Worm (Caenorhabditis elegans): ENCODE results near the gene C54F6.18.
A peak's percentile ranks its signal among the peaks of the same experiment; 100 is the strongest.

C54F6.18 gene

DNA sequence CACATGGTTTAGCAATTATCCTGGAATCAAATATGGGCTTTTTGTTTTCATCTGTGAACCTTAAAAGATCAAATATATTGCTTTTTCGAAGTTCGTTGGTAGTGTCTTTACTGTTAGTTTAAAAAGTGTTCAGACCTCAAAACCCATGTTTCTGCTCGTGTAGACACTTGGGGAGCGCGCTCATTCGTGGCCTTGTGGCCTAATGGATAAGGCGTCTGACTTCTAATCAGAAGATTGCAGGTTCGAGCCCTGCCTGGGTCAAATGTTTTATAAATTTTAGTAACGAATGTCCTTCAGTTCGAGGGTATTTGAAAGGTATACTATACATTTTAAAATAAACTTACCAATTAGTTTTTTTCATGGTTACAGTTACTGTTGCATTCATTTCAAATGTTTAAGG, 19.6 kb upstream of the C54F6.18 start (continued):
- TF ChIP-seq zip-4 (GFP tag; optimal IDR thresholded peaks at IDR 0.05) (no peak), nhr-19 (GFP tag; conservative IDR thresholded peaks at IDR 0.05) (peak; percentile 47; the same call in 1 of the 2 replicates), rnt-1 (tag; optimal IDR thresholded peaks at IDR 0.05) (peak; percentile 35), alr-1 (tag; optimal IDR thresholded peaks at IDR 0.05; ENCODE audit: borderline replicate concordance) (no peak), unc-30 (tag; optimal IDR thresholded peaks at IDR 0.05) (no peak), dpl-1 (GFP tag; optimal IDR thresholded peaks at IDR 0.05) (peak in 1 of 3 experiments; percentile 2), tbx-2 (tag; optimal IDR thresholded peaks at IDR 0.05) (no peak), lsy-2 (tag; optimal IDR thresholded peaks at IDR 0.05) (peak in 1 of 2 experiments; percentile 27), ceh-88 (GFP tag; IDR thresholded peaks at IDR 0.05) (no peak), irx-1 (tag; optimal IDR thresholded peaks at IDR 0.05) (no peak), nhr-47 (tag; optimal IDR thresholded peaks at IDR 0.05) (no peak), C04F5.9 (tag; optimal IDR thresholded peaks at IDR 0.05) (no peak), ceh-82 (tag; optimal IDR thresholded peaks at IDR 0.05) (no peak), lin-35 (GFP tag; optimal IDR thresholded peaks at IDR 0.05) (peak in 1 of 2 experiments; percentile 42), fos-1 (tag; optimal IDR thresholded peaks at IDR 0.05) (no peak), aha-1 (tag; optimal IDR thresholded peaks at IDR 0.05) (no peak), zag-1 (tag; optimal IDR thresholded peaks at IDR 0.05) (no peak), snu-23 (GFP tag; optimal IDR thresholded peaks at IDR 0.05) (peak; percentile 47), egl-27 (tag; optimal IDR thresholded peaks at IDR 0.05) (no peak), nhr-11 (tag; optimal IDR thresholded peaks at IDR 0.05) (no peak), Y116A8C.19 (tag; optimal IDR thresholded peaks at IDR 0.05; ENCODE audit: borderline replicate concordance) (no peak), ces-1 (GFP tag; optimal IDR thresholded peaks at IDR 0.05) (no peak), nhr-85 (tag) (no peak), efl-3 (GFP tag; optimal IDR thresholded peaks at IDR 0.05) (no peak), mef-2 (tag; optimal IDR thresholded peaks at IDR 0.05) (no peak), pqm-1 (tag; optimal IDR thresholded peaks at IDR 0.05) (no peak), elt-3 (tag; optimal IDR thresholded peaks at IDR 0.05) (no peak), ztf-11 (tag; optimal IDR thresholded peaks at IDR 0.05) (no peak), efl-1 (optimal IDR thresholded peaks at IDR 0.05) (peak in 1 of 2 experiments; percentile 13), efl-1 (GFP tag; optimal IDR thresholded peaks at IDR 0.05 in 1 of 2) (peak in 1 of 2 experiments; percentile 50), F16B12.6 (tag; optimal IDR thresholded peaks at IDR 0.05) (no peak), lin-15B (tag; optimal IDR thresholded peaks at IDR 0.05) (no peak), lir-3 (tag; optimal IDR thresholded peaks at IDR 0.05; ENCODE audit: poor library complexity) (no peak), mep-1 (tag; optimal IDR thresholded peaks at IDR 0.05) (no peak), vab-15 (tag; optimal IDR thresholded peaks at IDR 0.05) (no peak)

ce11 chrV:7508566-7509044, 17.2 kb upstream of the C54F6.18 start, which contains the start of the genes str-31 and nhr-172:
Gene str-31 (minus strand): TSS chrV:7508666.
Gene nhr-172 (plus strand): TSS chrV:7508994.
- no peak for TF ChIP-seq fos-1 (tag; optimal IDR thresholded peaks at IDR 0.05)
- TF ChIP-seq mef-2 (tag; optimal IDR thresholded peaks at IDR 0.05) = no peak
- TF ChIP-seq hpl-2 (GFP tag; optimal IDR thresholded peaks at IDR 0.05) = no peak
- no peak for TF ChIP-seq tlp-1 (tag; optimal IDR thresholded peaks at IDR 0.05)
- no peak for TF ChIP-seq unc-30 (tag; optimal IDR thresholded peaks at IDR 0.05)
- TF ChIP-seq ztf-4 (tag; optimal IDR thresholded peaks at IDR 0.05) = no peak
- no peak for TF ChIP-seq lin-39 (tag; optimal IDR thresholded peaks at IDR 0.05)
- no peak for TF ChIP-seq nhr-47 (tag; optimal IDR thresholded peaks at IDR 0.05)
- TF ChIP-seq efl-3 (GFP tag; optimal IDR thresholded peaks at IDR 0.05) = no peak
- no peak for TF ChIP-seq efl-1 (optimal IDR thresholded peaks at IDR 0.05)
- TF ChIP-seq efl-1 (GFP tag; optimal IDR thresholded peaks at IDR 0.05 in 1 of 2) = no peak
- TF ChIP-seq isw-1 (GFP tag; IDR thresholded peaks at IDR 0.05) = no peak
- TF ChIP-seq pax-3 (tag; optimal IDR thresholded peaks at IDR 0.05) = no peak
- no peak for TF ChIP-seq irx-1 (tag; optimal IDR thresholded peaks at IDR 0.05)
- no peak for TF ChIP-seq egl-27 (tag; optimal IDR thresholded peaks at IDR 0.05)
- TF ChIP-seq lin-14 (GFP tag; optimal IDR thresholded peaks at IDR 0.05) = no peak
- no peak for TF ChIP-seq sup-37 (GFP tag; optimal IDR thresholded peaks at IDR 0.05)
- TF ChIP-seq unc-130 (tag; optimal IDR thresholded peaks at IDR 0.05) = no peak

All from whole organism, L1 larva.